Fruit fly (Drosophila melanogaster): Measurements from ENCODE around the gene CG13949.

DNA sequence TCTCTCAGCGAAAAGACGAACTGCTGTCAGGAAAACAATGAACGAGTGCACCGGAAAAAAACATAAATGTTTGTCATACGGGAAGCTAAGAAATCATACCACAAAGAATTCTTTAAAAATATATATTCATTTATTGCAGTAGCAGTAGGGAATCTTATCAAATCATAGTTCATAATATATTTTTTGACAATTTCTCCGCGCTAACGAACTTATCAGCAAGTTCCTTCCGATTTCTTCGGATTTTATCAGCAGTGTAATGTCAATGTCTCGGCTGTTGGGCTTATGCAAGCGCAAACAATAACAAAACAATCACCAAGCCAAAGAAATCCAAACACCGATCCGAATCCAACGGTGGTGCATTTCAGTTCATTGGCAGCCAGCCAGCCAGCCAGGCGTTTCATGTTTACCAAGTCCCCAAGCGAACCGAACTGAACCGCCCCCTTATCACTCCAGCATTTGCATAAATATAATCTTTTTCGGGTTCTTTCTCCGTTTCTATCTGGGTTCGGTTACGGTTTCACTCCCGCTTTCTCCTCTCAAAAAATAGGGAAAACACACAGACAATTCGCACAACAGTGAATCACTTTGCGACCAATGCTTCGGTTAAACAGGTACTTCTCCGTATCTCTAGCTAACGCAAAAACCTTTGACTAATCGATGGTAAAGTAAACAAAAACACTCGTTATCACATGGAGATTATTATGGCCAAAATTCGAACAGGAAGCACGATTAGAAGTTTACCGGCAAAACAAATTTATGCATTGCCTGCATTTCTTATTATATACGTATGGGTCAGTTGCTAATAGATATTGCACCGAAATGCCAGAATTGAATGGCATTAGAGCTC, 27.4 kb upstream of the CG13949 start:
- TF ChIP-seq Sox102F (GFP tag; optimal IDR thresholded peaks at IDR 0.05), result no peak
- peak; percentile 42 for TF ChIP-seq CG6792 (GFP tag; optimal IDR thresholded peaks at IDR 0.05)
- TF ChIP-seq net (GFP tag; optimal IDR thresholded peaks at IDR 0.05), result peak; percentile 9
- TF ChIP-seq CG7368 (GFP tag; optimal IDR thresholded peaks at IDR 0.05), result no peak

Measured in whole organism, prepupa.